Fruit fly (Drosophila melanogaster) S2 (cell line): ENCODE measurements around the gene CG15643.

Source experiments
- CG8478 ChIP-seq: fragments of >200 bp; optimal IDR thresholded peaks from 2 replicates; lab custom pipeline; 2018
- CTCF ChIP-seq, 2 experiments: fragments of >200 bp; optimal IDR thresholded peaks; 2 replicates each; lab custom pipeline; 2018

The CG15643 gene

dm6 chrX:15571939-15572338 is at the start of gene CG15643:
CG15643 (minus strand) TSS chrX:15572149.
- TF ChIP-seq CG8478 (lab: Kevin White, UChicago) (no peak), CTCF (optimal IDR thresholded peaks at IDR 0.05; lab: Kevin White, UChicago) (no peak)

- no peak for TF ChIP-seq CTCF (optimal IDR thresholded peaks at IDR 0.05; lab: Kevin White, UChicago)
- no peak for TF ChIP-seq CG8478 (lab: Kevin White, UChicago)
Observed at dm6 chrX:15620439-15621227, 48.7 kb upstream of the CG15643 start.

DNA sequence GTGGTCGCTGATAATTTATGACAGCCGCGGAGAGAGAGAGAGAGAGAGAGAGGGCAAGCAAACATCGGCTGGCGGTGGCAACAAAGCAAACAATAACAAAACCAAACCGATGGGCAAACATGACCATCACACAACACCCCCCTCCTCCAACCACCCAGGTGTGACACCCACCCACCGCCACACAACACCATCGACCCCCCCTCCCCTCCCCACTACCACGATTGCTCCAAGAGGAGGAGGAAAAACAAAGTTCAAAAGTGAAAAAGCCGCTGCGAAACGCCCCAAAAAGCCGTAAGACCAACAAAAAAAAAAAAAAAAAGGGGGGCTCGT is 47.6 kb upstream of the CG15643 start:
- TF ChIP-seq CG8478 (lab: Kevin White, UChicago), result no peak
- no peak for TF ChIP-seq CTCF (optimal IDR thresholded peaks at IDR 0.05; lab: Kevin White, UChicago)

dm6 chrX:15618953-15619630 is 47.1 kb upstream of the CG15643 start:
- TF ChIP-seq CTCF (optimal IDR thresholded peaks at IDR 0.05; lab: Kevin White, UChicago) (no peak), CG8478 (lab: Kevin White, UChicago) (no peak)

- no peak for TF ChIP-seq CG8478 (lab: Kevin White, UChicago)
- no peak for TF ChIP-seq CTCF (optimal IDR thresholded peaks at IDR 0.05; lab: Kevin White, UChicago)
Observed at dm6 chrX:15617916-15618315, 46.0 kb upstream of the CG15643 start.

DNA sequence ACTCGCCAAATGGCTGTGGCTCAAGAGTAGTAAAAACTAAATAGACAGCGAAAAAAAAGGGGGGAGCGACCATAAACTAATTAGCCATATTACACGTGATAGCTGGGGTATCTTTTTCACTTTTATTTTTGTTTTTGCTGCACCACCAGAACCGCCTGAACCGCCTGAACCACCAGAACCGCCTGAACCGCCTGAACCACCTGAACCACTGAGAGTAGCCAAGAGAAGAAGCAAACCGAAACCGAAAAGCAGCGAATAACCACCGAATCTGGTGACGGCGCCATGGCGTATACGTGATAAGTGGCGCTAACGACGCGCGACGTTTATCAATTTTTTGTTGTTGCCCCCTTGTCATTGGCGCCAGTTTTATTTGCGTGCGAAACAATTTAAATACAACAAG is 44.6 kb upstream of the CG15643 start:
- no peak for TF ChIP-seq CG8478 (lab: Kevin White, UChicago)
- TF ChIP-seq CTCF (optimal IDR thresholded peaks at IDR 0.05; lab: Kevin White, UChicago), result no peak

dm6 chrX:15616018-15616417 is 44.1 kb upstream of the CG15643 start:
- TF ChIP-seq CG8478 (lab: Kevin White, UChicago), result no peak
- no peak for TF ChIP-seq CTCF (optimal IDR thresholded peaks at IDR 0.05; lab: Kevin White, UChicago)

DNA sequence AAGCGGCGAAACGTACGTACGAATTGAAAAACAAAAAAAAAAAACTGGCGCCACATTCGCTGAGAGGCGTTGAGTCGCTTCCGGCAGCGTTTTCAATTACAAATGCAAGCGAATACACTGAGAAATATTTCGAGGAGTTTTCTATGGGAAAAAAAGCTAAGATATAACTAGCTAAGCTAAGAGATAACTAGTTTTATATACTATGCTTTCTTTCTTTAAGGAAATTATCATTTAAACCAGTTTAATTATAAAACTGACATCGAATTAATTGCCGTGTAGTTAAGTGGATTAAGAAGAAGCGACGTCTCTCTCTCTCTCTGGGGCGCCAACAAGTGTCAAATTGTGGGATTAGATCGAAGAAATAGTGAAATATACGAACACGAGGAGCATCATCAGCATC is 43.5 kb upstream of the CG15643 start:
- TF ChIP-seq CTCF (optimal IDR thresholded peaks at IDR 0.05; lab: Kevin White, UChicago) (no peak), CG8478 (lab: Kevin White, UChicago) (no peak)

dm6 chrX:15611795-15612194 is 39.8 kb upstream of the CG15643 start:
- no peak for TF ChIP-seq CTCF (optimal IDR thresholded peaks at IDR 0.05; lab: Kevin White, UChicago)
- no peak for TF ChIP-seq CG8478 (lab: Kevin White, UChicago)

- TF ChIP-seq CG8478 (lab: Kevin White, UChicago), result no peak
- TF ChIP-seq CTCF (optimal IDR thresholded peaks at IDR 0.05; lab: Kevin White, UChicago), result no peak
Observed at dm6 chrX:15610957-15611356, 39.0 kb upstream of the CG15643 start.

dm6 chrX:15610173-15610572 is 38.2 kb upstream of the CG15643 start:
- TF ChIP-seq CG8478 (lab: Kevin White, UChicago) (no peak), CTCF (optimal IDR thresholded peaks at IDR 0.05; lab: Kevin White, UChicago) (no peak)

DNA sequence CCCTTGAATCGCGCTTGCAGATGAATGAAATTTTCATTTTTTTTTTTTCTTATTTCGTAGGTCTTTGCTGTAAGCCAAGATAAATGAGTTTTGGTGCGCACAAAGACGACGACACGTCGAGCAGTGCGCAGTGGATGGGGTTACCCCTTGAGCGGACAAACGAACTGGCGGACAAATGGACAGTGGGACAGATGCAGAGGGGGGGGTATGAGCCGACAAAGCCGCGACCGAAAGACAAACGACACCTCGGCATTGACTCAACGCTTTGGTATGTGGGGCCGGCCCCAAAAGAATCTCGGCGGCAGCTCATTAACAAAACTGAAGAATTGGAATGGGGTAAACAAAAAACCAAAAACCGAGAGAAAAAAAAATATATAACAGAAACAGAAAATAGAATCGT is 37.4 kb upstream of the CG15643 start:
- no peak for TF ChIP-seq CTCF (optimal IDR thresholded peaks at IDR 0.05; lab: Kevin White, UChicago)
- TF ChIP-seq CG8478 (lab: Kevin White, UChicago), result no peak

DNA sequence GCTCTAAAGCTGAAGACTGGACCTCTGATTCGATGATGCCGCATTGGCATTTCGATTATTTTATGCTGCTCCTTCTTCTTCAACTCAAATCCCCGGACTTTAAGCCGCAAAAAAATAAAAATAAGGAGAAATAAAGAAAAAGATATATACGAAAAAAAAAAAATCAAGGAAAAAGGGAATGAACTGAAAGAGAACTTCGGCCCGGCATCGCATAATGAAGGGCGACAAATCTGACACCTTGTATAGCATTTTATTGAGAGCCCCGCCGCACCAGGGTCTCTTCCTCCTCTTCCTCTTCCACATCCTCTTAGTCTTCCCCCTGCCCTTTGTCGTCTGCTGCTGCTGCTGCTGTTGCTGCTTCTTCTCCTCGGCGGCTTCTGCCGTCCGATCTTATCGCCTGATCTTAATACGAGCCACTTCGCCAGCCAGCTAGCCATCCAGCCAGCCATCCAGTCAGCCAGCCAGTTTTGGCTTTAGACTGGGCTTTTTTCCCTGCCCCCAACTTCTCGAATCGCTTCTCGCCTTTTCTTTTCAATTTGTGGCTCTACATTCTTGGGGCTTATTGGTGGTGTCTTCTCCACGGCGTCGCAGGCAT is 36.9 kb upstream of the CG15643 start:
- TF ChIP-seq CG8478 (lab: Kevin White, UChicago) (no peak), CTCF (optimal IDR thresholded peaks at IDR 0.05; lab: Kevin White, UChicago) (no peak)

DNA sequence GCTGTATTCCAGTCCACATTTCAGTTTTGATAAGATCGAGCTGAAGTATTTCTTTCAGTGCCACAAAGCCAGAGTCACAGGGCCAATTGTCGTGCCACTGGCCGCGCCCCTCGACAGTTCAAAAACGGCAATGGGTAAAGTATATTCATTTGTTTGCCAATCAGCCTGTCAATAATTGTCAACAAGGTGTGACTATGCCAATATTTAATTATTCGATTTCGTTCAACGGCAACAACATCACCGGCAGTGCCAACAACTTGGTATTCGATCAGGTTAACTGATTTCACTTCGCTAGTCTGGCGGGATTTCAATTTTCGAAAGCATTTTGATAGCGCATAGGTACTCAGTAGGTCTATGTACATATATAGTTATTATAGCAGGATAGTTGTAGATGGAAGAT is 30.5 kb upstream of the CG15643 start:
- TF ChIP-seq CG8478 (lab: Kevin White, UChicago), result no peak
- TF ChIP-seq CTCF (optimal IDR thresholded peaks at IDR 0.05; lab: Kevin White, UChicago), result no peak

dm6 chrX:15601285-15601684 is 29.3 kb upstream of the CG15643 start:
- TF ChIP-seq CG8478 (lab: Kevin White, UChicago), result no peak
- no peak for TF ChIP-seq CTCF (optimal IDR thresholded peaks at IDR 0.05; lab: Kevin White, UChicago)
